Fruit fly (Drosophila melanogaster): ENCODE data around the gene CG4218.

dm6 chr2L:14546629-14547366 lies 2.1 kb downstream of the CG4218 start:
- TF ChIP-seq psq (optimal IDR thresholded peaks at IDR 0.05) (no peak), Dll (optimal IDR thresholded peaks at IDR 0.05) (no peak)
